Worm (Caenorhabditis elegans) whole organism, L1 larva: Measurements from ENCODE around the gene srh-243.

Experiments
- blmp-1 ChIP-seq: fragments of 150-350 bp; optimal IDR thresholded peaks from 2 replicates; lab custom pipeline; 2014; ENCODE audit warnings: missing biosample characterization, missing genetic modification characterization
- nhr-20 ChIP-seq: sonication (generic microtip); optimal IDR thresholded peaks from 2 replicates; lab custom pipeline; 2016; ENCODE audit warnings: mild to moderate bottlenecking, missing genetic modification characterization, missing compliant biosample characterization
- tbx-2 ChIP-seq: sonication (generic microtip); optimal IDR thresholded peaks from 2 replicates; lab custom pipeline; 2016; ENCODE audit warnings: missing genetic modification characterization, missing compliant biosample characterization

ce11 chrV:2825978-2826377 is 44.2 kb upstream of the srh-243 start:
- no peak for TF ChIP-seq nhr-20 (tag; lab: Kevin White, UChicago)
- no peak for TF ChIP-seq tbx-2
- no peak for TF ChIP-seq blmp-1 (tag; lab: Kevin White, UChicago)
